Fruit fly (Drosophila melanogaster) whole organism, embryonic: ENCODE measurements around the gene CG32163.

ENCODE experiments used
- Bdp1 ChIP-seq: fragments of 200-800 bp; sonication (Bioruptor generic); optimal IDR thresholded peaks from 3 replicates; lab custom pipeline; 2016; ENCODE audit warnings: missing biosample characterization, missing genetic modification characterization
- CG1024 ChIP-seq: fragments of 200-800 bp; sonication (Bioruptor generic); IDR thresholded peaks from 2 replicates; pipeline ENCODE4 v1.3.6; 2022; ENCODE audit warnings: missing biosample characterization, missing genetic modification characterization
- CG10979 ChIP-seq: fragments of 200-800 bp; sonication (Bioruptor generic); optimal IDR thresholded peaks from 2 replicates; lab custom pipeline; 2018; ENCODE audit warnings: missing biosample characterization, mild to moderate bottlenecking, missing genetic modification characterization, moderate library complexity
- CG12236 ChIP-seq: fragments of 200-800 bp; sonication (Bioruptor generic); optimal IDR thresholded peaks from 2 replicates; lab custom pipeline; 2016; ENCODE audit warnings: missing biosample characterization, missing genetic modification characterization
- CG1233 ChIP-seq: fragments of 200-800 bp; sonication (Bioruptor generic); optimal IDR thresholded peaks from 4 replicates; lab custom pipeline; 2018; ENCODE audit warnings: missing biosample characterization, mild to moderate bottlenecking, missing genetic modification characterization
- CG12659 ChIP-seq: fragments of 200-800 bp; sonication (Bioruptor generic); optimal IDR thresholded peaks from 3 replicates; lab custom pipeline; 2017; ENCODE audit warnings: mild to moderate bottlenecking, missing biosample characterization, missing genetic modification reagents, missing genetic modification characterization
- CG13123 ChIP-seq: fragments of 200-800 bp; sonication (Bioruptor generic); optimal IDR thresholded peaks from 2 replicates; lab custom pipeline; 2016; ENCODE audit warnings: missing biosample characterization, missing genetic modification characterization
- CG14710 ChIP-seq: fragments of 200-800 bp; sonication (Bioruptor generic); optimal IDR thresholded peaks from 3 replicates; lab custom pipeline; 2019; ENCODE audit warnings: missing biosample characterization, mild to moderate bottlenecking, missing genetic modification characterization, moderate library complexity
- CG14965 ChIP-seq: fragments of 200-800 bp; sonication (Bioruptor generic); optimal IDR thresholded peaks from 2 replicates; lab custom pipeline; 2016; ENCODE audit warnings: missing biosample characterization, missing genetic modification characterization, borderline replicate concordance
- CG15601 ChIP-seq: fragments of 200-800 bp; sonication (Bioruptor generic); optimal IDR thresholded peaks from 3 replicates; lab custom pipeline; 2019; ENCODE audit warnings: missing biosample characterization, mild to moderate bottlenecking, missing genetic modification characterization, moderate library complexity
- CG17802 ChIP-seq: fragments of 200-800 bp; sonication (Bioruptor generic); optimal IDR thresholded peaks from 2 replicates; lab custom pipeline; 2018; ENCODE audit warnings: missing biosample characterization, mild to moderate bottlenecking, missing genetic modification characterization, moderate library complexity
- CG18262 ChIP-seq: fragments of 200-800 bp; optimal IDR thresholded peaks from 3 replicates; lab custom pipeline; 2019; ENCODE audit warnings: missing biosample characterization, mild to moderate bottlenecking, missing genetic modification characterization, moderate library complexity
- CG18476 ChIP-seq: fragments of 200-800 bp; sonication (Bioruptor generic); optimal IDR thresholded peaks from 2 replicates; lab custom pipeline; 2016; ENCODE audit warnings: missing biosample characterization, mild to moderate bottlenecking, missing genetic modification characterization
- CG2129 ChIP-seq: fragments of 200-800 bp; sonication (Bioruptor generic); IDR thresholded peaks from 2 replicates; pipeline ENCODE4 v1.3.6; 2022; ENCODE audit warnings: missing biosample characterization, missing genetic modification characterization; ENCODE audit not compliant: partially characterized antibody
- CG2889 ChIP-seq: fragments of 200-800 bp; sonication (Bioruptor generic); IDR thresholded peaks from 3 replicates; pipeline ENCODE4 v1.3.6; 2022; ENCODE audit warnings: missing biosample characterization, missing genetic modification characterization
- CG30431 ChIP-seq: fragments of 200-800 bp; sonication (Bioruptor generic); optimal IDR thresholded peaks from 2 replicates; lab custom pipeline; 2017; ENCODE audit warnings: missing biosample characterization, missing genetic modification characterization
- CG32532 ChIP-seq: fragments of 200-800 bp; sonication (Bioruptor generic); IDR thresholded peaks from 2 replicates; pipeline ENCODE4 v1.3.6; 2022; ENCODE audit warnings: missing biosample characterization, missing genetic modification characterization
- CG4424 ChIP-seq: fragments of 200-800 bp; sonication (Bioruptor generic); optimal IDR thresholded peaks from 3 replicates; lab custom pipeline; 2016; ENCODE audit warnings: missing biosample characterization, missing genetic modification characterization
- CG5245 ChIP-seq: fragments of 200-800 bp; sonication (Bioruptor generic); optimal IDR thresholded peaks from 3 replicates; lab custom pipeline; 2016; ENCODE audit warnings: missing biosample characterization, missing genetic modification characterization
- CG6254 ChIP-seq: fragments of 200-800 bp; sonication (Bioruptor generic); optimal IDR thresholded peaks from 3 replicates; lab custom pipeline; 2017; ENCODE audit warnings: mild to moderate bottlenecking, missing biosample characterization, missing genetic modification reagents, missing genetic modification characterization
- CG8478 ChIP-seq: fragments of >200 bp; optimal IDR thresholded peaks from 2 replicates; lab custom pipeline; 2018
- CG9876 ChIP-seq: fragments of 200-800 bp; sonication (Bioruptor generic); optimal IDR thresholded peaks from 2 replicates; lab custom pipeline; 2016; ENCODE audit warnings: missing biosample characterization, missing genetic modification characterization
- CHES-1-like ChIP-seq: fragments of 200-800 bp; sonication (Bioruptor generic); optimal IDR thresholded peaks from 2 replicates; lab custom pipeline; 2016; ENCODE audit warnings: missing biosample characterization, missing genetic modification characterization
- Dek ChIP-seq: fragments of 200-800 bp; sonication (Bioruptor generic); optimal IDR thresholded peaks from 3 replicates; lab custom pipeline; 2019; ENCODE audit warnings: missing biosample characterization, mild to moderate bottlenecking, missing genetic modification characterization, moderate library complexity
- Dp ChIP-seq: fragments of 200-800 bp; sonication (Bioruptor generic); optimal IDR thresholded peaks from 2 replicates; lab custom pipeline; 2018; ENCODE audit warnings: missing biosample characterization, mild to moderate bottlenecking, missing genetic modification characterization, moderate library complexity
- Gug ChIP-seq: fragments of 200-800 bp; sonication (Bioruptor generic); IDR thresholded peaks from 4 replicates; pipeline ENCODE4 v1.3.6; 2022; ENCODE audit warnings: missing biosample characterization, missing genetic modification characterization
- Hmr ChIP-seq: fragments of 200-800 bp; sonication (Bioruptor generic); optimal IDR thresholded peaks from 3 replicates; lab custom pipeline; 2017; ENCODE audit warnings: mild to moderate bottlenecking, missing biosample characterization, missing genetic modification reagents, missing genetic modification characterization
- Lhr ChIP-seq: fragments of 200-800 bp; sonication (Bioruptor generic); optimal IDR thresholded peaks from 3 replicates; lab custom pipeline; 2017; ENCODE audit warnings: mild to moderate bottlenecking, missing biosample characterization, missing genetic modification reagents, missing genetic modification characterization
- MESR4 ChIP-seq: fragments of 200-800 bp; sonication (Bioruptor generic); optimal IDR thresholded peaks from 2 replicates; lab custom pipeline; 2018; ENCODE audit warnings: missing biosample characterization, mild to moderate bottlenecking, missing genetic modification characterization, moderate library complexity
- MTF-1 ChIP-seq: fragments of 200-800 bp; sonication (Bioruptor generic); optimal IDR thresholded peaks from 2 replicates; lab custom pipeline; 2018; ENCODE audit warnings: missing biosample characterization, mild to moderate bottlenecking, missing genetic modification characterization, borderline replicate concordance
- Neu2 ChIP-seq: fragments of 200-800 bp; sonication (Bioruptor generic); optimal IDR thresholded peaks from 3 replicates; lab custom pipeline; 2016; ENCODE audit warnings: missing biosample characterization, missing genetic modification characterization, borderline replicate concordance
- NfI ChIP-seq: fragments of 200-800 bp; sonication (Bioruptor generic); optimal IDR thresholded peaks from 3 replicates; lab custom pipeline; 2018; ENCODE audit warnings: missing biosample characterization, mild to moderate bottlenecking, missing genetic modification characterization, moderate library complexity
- Optix ChIP-seq: fragments of 200-800 bp; sonication (Bioruptor generic); IDR thresholded peaks from 3 replicates; pipeline ENCODE4 v1.3.6; 2022; ENCODE audit warnings: missing biosample characterization, missing genetic modification characterization
- Ravus ChIP-seq: fragments of 200-800 bp; sonication (Bioruptor generic); IDR thresholded peaks from 2 replicates; pipeline ENCODE4 v1.3.6; 2022; ENCODE audit warnings: missing biosample characterization, missing genetic modification characterization
- Spps ChIP-seq: fragments of 200-800 bp; sonication (Bioruptor generic); optimal IDR thresholded peaks from 2 replicates; lab custom pipeline; 2018; ENCODE audit warnings: missing biosample characterization, mild to moderate bottlenecking, missing genetic modification characterization
- bigmax ChIP-seq: fragments of 200-800 bp; sonication (Bioruptor generic); optimal IDR thresholded peaks from 2 replicates; lab custom pipeline; 2018; ENCODE audit warnings: missing biosample characterization, mild to moderate bottlenecking, missing genetic modification characterization
- esg ChIP-seq: fragments of 200-800 bp; sonication (Bioruptor generic); conservative IDR thresholded peaks from 2 replicates; pipeline ENCODE4 v1.3.6; 2022; ENCODE audit warnings: missing biosample characterization, missing genetic modification characterization
- eve ChIP-seq, 2 experiments: fragments of >200 bp; optimal IDR thresholded peaks; 2 replicates each; lab custom pipeline; 2017; ENCODE audit warnings: missing biosample characterization in 2 of 2, missing genetic modification characterization in 2 of 2
- fru ChIP-seq: fragments of >200 bp; optimal IDR thresholded peaks from 2 replicates; lab custom pipeline; 2017
- her ChIP-seq: fragments of 200-800 bp; sonication (Bioruptor generic); optimal IDR thresholded peaks from 2 replicates; lab custom pipeline; 2016; ENCODE audit warnings: missing biosample characterization, missing genetic modification characterization
- inv ChIP-seq: fragments of 200-800 bp; sonication (Bioruptor generic); IDR thresholded peaks from 2 replicates; pipeline ENCODE4 v1.3.6; 2022; ENCODE audit warnings: missing biosample characterization, missing genetic modification characterization; ENCODE audit not compliant: partially characterized antibody
- odd ChIP-seq: fragments of 200-800 bp; sonication (Bioruptor generic); optimal IDR thresholded peaks from 2 replicates; lab custom pipeline; 2017; ENCODE audit warnings: missing biosample characterization, mild to moderate bottlenecking, missing genetic modification characterization
- pfk ChIP-seq: fragments of 200-800 bp; sonication (Bioruptor generic); optimal IDR thresholded peaks from 2 replicates; lab custom pipeline; 2018; ENCODE audit warnings: missing biosample characterization, mild to moderate bottlenecking, missing genetic modification characterization, moderate library complexity
- pnt ChIP-seq: fragments of 200-800 bp; sonication (Bioruptor generic); optimal IDR thresholded peaks from 3 replicates; lab custom pipeline; 2016; ENCODE audit warnings: missing biosample characterization, missing genetic modification characterization
- sc ChIP-seq, 3 experiments: fragments of >200 bp in 2 of 3; fragments of 200-800 bp in 1 of 3; sonication (Bioruptor generic) in 1 of 3; optimal IDR thresholded peaks; 2 replicates in 2 of 3; 3 replicates in 1 of 3; lab custom pipeline; 2017; ENCODE audit warnings: mild to moderate bottlenecking in 1 of 3, missing biosample characterization in 1 of 3, missing genetic modification characterization in 1 of 3, missing genetic modification reagents in 1 of 3
- seq ChIP-seq: fragments of 200-800 bp; sonication (Bioruptor generic); IDR thresholded peaks from 2 replicates; pipeline ENCODE4 v1.3.6; 2022; ENCODE audit warnings: missing biosample characterization, missing genetic modification characterization
- tio ChIP-seq: fragments of 200-800 bp; sonication (Bioruptor generic); optimal IDR thresholded peaks from 2 replicates; lab custom pipeline; 2017; ENCODE audit warnings: missing biosample characterization, missing genetic modification characterization, inconsistent platforms
- tna ChIP-seq: fragments of 200-800 bp; sonication (Bioruptor generic); IDR thresholded peaks from 2 replicates; pipeline ENCODE4 v1.3.6; 2022; ENCODE audit warnings: missing biosample characterization, missing genetic modification characterization; ENCODE audit not compliant: partially characterized antibody
- ttk ChIP-seq: fragments of 200-800 bp; sonication (Bioruptor generic); IDR thresholded peaks from 2 replicates; pipeline ENCODE4 v2.1.2; 2022; ENCODE audit warnings: missing biosample characterization, missing genetic modification characterization

CG32163 gene

DNA sequence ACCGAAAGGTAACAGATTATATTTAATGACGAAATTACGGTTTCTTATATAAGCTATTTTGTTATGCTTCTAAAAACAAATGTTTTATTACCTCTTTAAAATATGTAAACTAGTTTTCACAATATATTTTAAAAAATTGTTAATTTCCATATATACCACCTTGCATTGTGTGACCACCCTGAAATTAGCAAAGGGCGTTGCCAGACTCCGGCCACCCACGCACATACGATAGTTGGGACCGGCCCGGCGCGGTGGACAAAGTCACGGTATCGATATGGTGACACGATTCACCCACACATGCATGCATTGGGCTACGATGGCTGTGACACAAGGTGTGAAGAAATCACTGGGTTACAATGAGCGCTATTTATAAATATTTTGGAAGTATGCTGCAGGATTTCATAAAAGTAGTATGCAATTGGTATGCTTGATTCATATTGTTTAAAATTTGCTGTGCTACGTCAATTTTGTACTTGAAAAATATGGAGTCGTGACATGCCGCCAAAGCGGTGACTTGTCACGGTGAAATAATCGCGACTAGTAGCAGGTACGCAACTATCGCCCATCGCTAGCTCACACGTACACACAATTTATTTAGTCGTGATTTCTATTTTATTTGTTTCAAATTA, 1.2 kb downstream of the CG32163 start (continued):
- 0 out of 2 replicates have a peak, but pooled peaks have one; percentile 10 for TF ChIP-seq ttk (GFP tag; lab: Robert Waterston, UW)
- no peak for TF ChIP-seq Optix (GFP tag; lab: Robert Waterston, UW)
- no peak; the same call in none of the 2 replicates for TF ChIP-seq tna (GFP tag; lab: Robert Waterston, UW)
- TF ChIP-seq inv (GFP tag; lab: Robert Waterston, UW) = peak; percentile 93
- TF ChIP-seq tio = no peak
- peak; percentile 2 for TF ChIP-seq CG15601
- peak; percentile 84 for TF ChIP-seq CG12659 (GFP tag; lab: Kevin White, UChicago)
- TF ChIP-seq eve (GFP tag; optimal IDR thresholded peaks at IDR 0.05; lab: Kevin White, UChicago) = no peak
- no peak for TF ChIP-seq CG6254 (GFP tag; lab: Kevin White, UChicago)
- no peak for TF ChIP-seq odd
- TF ChIP-seq MESR4 (GFP tag; lab: Kevin White, UChicago) = no peak
- peak; percentile 58 for TF ChIP-seq Lhr (GFP tag; lab: Kevin White, UChicago)
- no peak for TF ChIP-seq bigmax
- TF ChIP-seq Spps (tag; lab: Kevin White, UChicago) = no peak
- 0 out of 2 replicates have a peak, but pooled peaks have one; percentile 18 for TF ChIP-seq CG1024 (GFP tag; lab: Robert Waterston, UW)
- peak; percentile 47 for TF ChIP-seq Dp
- TF ChIP-seq fru (lab: Kevin White, UChicago) = no peak
- TF ChIP-seq NfI = peak; percentile 47
- TF ChIP-seq Gug = peak; percentile 66
- TF ChIP-seq CG12236 = no peak
- peak; percentile 68 for TF ChIP-seq Dek
- no peak for TF ChIP-seq MTF-1 (GFP tag; lab: Kevin White, UChicago)
- TF ChIP-seq CG1233 (GFP tag; lab: Kevin White, UChicago) = peak; percentile 13
- TF ChIP-seq CG18262 (tag; lab: Kevin White, UChicago) = peak; percentile 62
- TF ChIP-seq pfk (GFP tag; lab: Kevin White, UChicago) = no peak
- peak; percentile 80 for TF ChIP-seq CG32532 (GFP tag; lab: Robert Waterston, UW)
- peak; percentile 64 for TF ChIP-seq CG17802
- TF ChIP-seq CG14710 (tag; lab: Kevin White, UChicago) = peak; percentile 86
- TF ChIP-seq Ravus (GFP tag; lab: Robert Waterston, UW) = no peak
- TF ChIP-seq esg (GFP tag; lab: Robert Waterston, UW) = no peak
- peak; percentile 6 for TF ChIP-seq CG13123 (GFP tag; lab: Kevin White, UChicago)
- TF ChIP-seq CG4424 (GFP tag; lab: Kevin White, UChicago) = peak; percentile 16
- TF ChIP-seq CG5245 (GFP tag; lab: Kevin White, UChicago) = peak; percentile 37
- peak; percentile 69; the same call in 2 of the 3 replicates for TF ChIP-seq CG2889 (GFP tag; lab: Robert Waterston, UW)
- TF ChIP-seq pnt (GFP tag; lab: Kevin White, UChicago) = peak; percentile 53
- no peak for TF ChIP-seq CG14965 (GFP tag; lab: Kevin White, UChicago)
- peak; percentile 42 for TF ChIP-seq Neu2 (GFP tag; lab: Kevin White, UChicago)
- TF ChIP-seq CG10979 (tag; lab: Kevin White, UChicago) = no peak
- peak; percentile 93 for TF ChIP-seq CG8478
- TF ChIP-seq seq (GFP tag; lab: Robert Waterston, UW) = no peak
- peak; percentile 64 for TF ChIP-seq Bdp1
- TF ChIP-seq CG2129 (GFP tag; lab: Robert Waterston, UW) = peak; percentile 90
- TF ChIP-seq CHES-1-like = peak; percentile 78
- no peak for TF ChIP-seq sc (optimal IDR thresholded peaks at IDR 0.05; lab: Kevin White, UChicago)
- TF ChIP-seq sc (GFP tag; optimal IDR thresholded peaks at IDR 0.05; lab: Kevin White, UChicago) = peak; percentile 11
- TF ChIP-seq her (GFP tag; lab: Kevin White, UChicago) = no peak
- TF ChIP-seq CG18476 (GFP tag; lab: Kevin White, UChicago) = peak; percentile 53
- TF ChIP-seq CG9876 (GFP tag; lab: Kevin White, UChicago) = peak; percentile 32
- TF ChIP-seq CG30431 = no peak
- peak; percentile 80 for TF ChIP-seq Hmr (GFP tag; lab: Kevin White, UChicago)
